Fruit fly (Drosophila melanogaster) whole organism, prepupa: ENCODE data around the gene Acsf2.
A peak's percentile ranks its signal among the peaks of the same experiment; 100 is the strongest.

Experiments
- Blimp-1 ChIP-seq: fragments of 200-800 bp; sonication (Bioruptor generic); optimal IDR thresholded peaks from 3 replicates; lab custom pipeline; 2017; ENCODE audit warnings: missing biosample characterization, missing genetic modification characterization, mild to moderate bottlenecking, moderate library complexity, missing genetic modification reagents
- CG10669 ChIP-seq: fragments of 200-800 bp; sonication (Bioruptor generic); optimal IDR thresholded peaks from 3 replicates; lab custom pipeline; 2018; ENCODE audit warnings: missing biosample characterization, mild to moderate bottlenecking, missing genetic modification characterization, moderate library complexity
- CG11294 ChIP-seq: fragments of 200-800 bp; sonication (Bioruptor generic); IDR thresholded peaks from 2 replicates; pipeline ENCODE4 v1.3.6; 2022; ENCODE audit warnings: missing biosample characterization, missing genetic modification characterization
- CG11762 ChIP-seq: fragments of 200-800 bp; sonication (Bioruptor generic); optimal IDR thresholded peaks from 3 replicates; lab custom pipeline; 2016; ENCODE audit warnings: missing biosample characterization, missing genetic modification characterization; ENCODE audit not compliant: insufficient read depth
- CG11902 ChIP-seq: fragments of 200-800 bp; sonication (Bioruptor generic); optimal IDR thresholded peaks from 3 replicates; lab custom pipeline; 2016; ENCODE audit warnings: missing biosample characterization, missing genetic modification characterization
- CG15336 ChIP-seq: fragments of 200-800 bp; sonication (Bioruptor generic); IDR thresholded peaks from 2 replicates; pipeline ENCODE4 v1.3.6; 2022; ENCODE audit warnings: missing biosample characterization, missing genetic modification characterization
- CG1621 ChIP-seq: fragments of 200-800 bp; sonication (Bioruptor generic); optimal IDR thresholded peaks from 3 replicates; lab custom pipeline; 2018; ENCODE audit warnings: missing biosample characterization, mild to moderate bottlenecking, missing genetic modification characterization
- CG16779 ChIP-seq: fragments of 200-800 bp; sonication (Bioruptor generic); optimal IDR thresholded peaks from 3 replicates; lab custom pipeline; 2017; ENCODE audit warnings: missing biosample characterization, mild to moderate bottlenecking, missing genetic modification characterization
- CG3032 ChIP-seq: fragments of 200-800 bp; optimal IDR thresholded peaks from 2 replicates; lab custom pipeline; 2019; ENCODE audit warnings: missing biosample characterization, mild to moderate bottlenecking, missing genetic modification characterization, moderate library complexity
- CG32006 ChIP-seq: fragments of 200-800 bp; sonication (Bioruptor generic); optimal IDR thresholded peaks from 3 replicates; lab custom pipeline; 2017; ENCODE audit warnings: missing biosample characterization, mild to moderate bottlenecking, missing genetic modification characterization
- CG34406 ChIP-seq: fragments of 200-800 bp; sonication (Bioruptor generic); optimal IDR thresholded peaks from 3 replicates; lab custom pipeline; 2016; ENCODE audit warnings: missing biosample characterization, missing genetic modification characterization
- CG4318 ChIP-seq: fragments of 200-800 bp; sonication (Bioruptor generic); optimal IDR thresholded peaks from 3 replicates; lab custom pipeline; 2017; ENCODE audit warnings: missing biosample characterization, mild to moderate bottlenecking, missing genetic modification characterization
- CG6163 ChIP-seq: fragments of 200-800 bp; sonication (Bioruptor generic); IDR thresholded peaks from 3 replicates; pipeline ENCODE4 v1.3.6; 2022; ENCODE audit warnings: missing biosample characterization, missing genetic modification characterization
- CG6276 ChIP-seq: fragments of 200-800 bp; sonication (Bioruptor generic); optimal IDR thresholded peaks from 2 replicates; lab custom pipeline; 2017; ENCODE audit warnings: missing biosample characterization, mild to moderate bottlenecking, missing genetic modification characterization
- CG6808 ChIP-seq: fragments of 200-800 bp; sonication (Bioruptor generic); optimal IDR thresholded peaks from 3 replicates; lab custom pipeline; 2017; ENCODE audit warnings: missing biosample characterization, missing genetic modification characterization, mild to moderate bottlenecking, moderate library complexity, missing genetic modification reagents
- CG6854 ChIP-seq: fragments of 200-800 bp; sonication (Bioruptor generic); optimal IDR thresholded peaks from 2 replicates; lab custom pipeline; 2017; ENCODE audit warnings: missing biosample characterization, mild to moderate bottlenecking, missing genetic modification characterization
- CG8119 ChIP-seq: fragments of 200-800 bp; sonication (Bioruptor generic); IDR thresholded peaks from 3 replicates; pipeline ENCODE4 v1.3.6; 2022; ENCODE audit warnings: missing biosample characterization, missing genetic modification characterization
- CG8632 ChIP-seq: fragments of 200-800 bp; sonication (Bioruptor generic); optimal IDR thresholded peaks from 3 replicates; lab custom pipeline; 2016; ENCODE audit warnings: missing biosample characterization, missing genetic modification characterization
- CG9139 ChIP-seq: fragments of 200-800 bp; sonication (Bioruptor generic); optimal IDR thresholded peaks from 3 replicates; lab custom pipeline; 2017; ENCODE audit warnings: missing biosample characterization, mild to moderate bottlenecking, missing genetic modification characterization
- Eip93F ChIP-seq: fragments of 200-800 bp; sonication (Bioruptor generic); optimal IDR thresholded peaks from 2 replicates; lab custom pipeline; 2016; ENCODE audit warnings: missing biosample characterization, mild to moderate bottlenecking, missing genetic modification characterization
- Ets21C ChIP-seq: fragments of 200-800 bp; sonication (Bioruptor generic); optimal IDR thresholded peaks from 3 replicates; lab custom pipeline; 2016; ENCODE audit warnings: missing biosample characterization, missing genetic modification characterization
- Ets96B ChIP-seq: fragments of 200-800 bp; optimal IDR thresholded peaks from 2 replicates; lab custom pipeline; 2019; ENCODE audit warnings: missing biosample characterization, mild to moderate bottlenecking, missing genetic modification characterization, moderate library complexity
- Gug ChIP-seq: fragments of 200-800 bp; sonication (Bioruptor generic); IDR thresholded peaks from 2 replicates; pipeline ENCODE4 v1.3.6; 2022; ENCODE audit warnings: missing biosample characterization, missing genetic modification characterization
- Hr38 ChIP-seq: sonication (Bioruptor generic); optimal IDR thresholded peaks from 2 replicates; lab custom pipeline; 2016; ENCODE audit warnings: missing biosample characterization, missing genetic modification characterization
- Hr39 ChIP-seq: fragments of 200-800 bp; sonication (Bioruptor generic); optimal IDR thresholded peaks from 2 replicates; lab custom pipeline; 2016; ENCODE audit warnings: missing biosample characterization, missing genetic modification characterization
- Hr4 ChIP-seq: fragments of 200-800 bp; sonication (Bioruptor generic); optimal IDR thresholded peaks from 3 replicates; lab custom pipeline; 2016; ENCODE audit warnings: missing biosample characterization, missing genetic modification characterization
- Lpt ChIP-seq: fragments of 200-800 bp; sonication (Bioruptor generic); optimal IDR thresholded peaks from 3 replicates; lab custom pipeline; 2016; ENCODE audit warnings: missing biosample characterization, missing genetic modification characterization
- OdsH ChIP-seq: fragments of 200-800 bp; sonication (Bioruptor generic); optimal IDR thresholded peaks from 3 replicates; lab custom pipeline; 2016; ENCODE audit warnings: missing biosample characterization, missing genetic modification characterization
- Smox ChIP-seq: fragments of 200-800 bp; sonication (Bioruptor generic); optimal IDR thresholded peaks from 3 replicates; lab custom pipeline; 2016; ENCODE audit warnings: missing biosample characterization, missing genetic modification characterization
- Sox102F ChIP-seq: fragments of 200-800 bp; sonication (Bioruptor generic); optimal IDR thresholded peaks from 2 replicates; lab custom pipeline; 2016; ENCODE audit warnings: missing biosample characterization, mild to moderate bottlenecking, missing genetic modification characterization
- Sox15 ChIP-seq: fragments of 200-800 bp; sonication (Bioruptor generic); optimal IDR thresholded peaks from 3 replicates; lab custom pipeline; 2016; ENCODE audit warnings: missing biosample characterization, missing genetic modification characterization
- achi ChIP-seq: fragments of 200-800 bp; sonication (Bioruptor generic); optimal IDR thresholded peaks from 3 replicates; lab custom pipeline; 2016; ENCODE audit warnings: missing biosample characterization, missing genetic modification characterization
- acj6 ChIP-seq: fragments of 200-800 bp; sonication (Bioruptor generic); optimal IDR thresholded peaks from 3 replicates; lab custom pipeline; 2016; ENCODE audit warnings: missing biosample characterization, missing genetic modification characterization
- cyc ChIP-seq: fragments of 200-800 bp; sonication (Bioruptor generic); optimal IDR thresholded peaks from 3 replicates; lab custom pipeline; 2016; ENCODE audit warnings: missing biosample characterization, missing genetic modification characterization
- dac ChIP-seq: fragments of 200-800 bp; sonication (Bioruptor generic); optimal IDR thresholded peaks from 2 replicates; lab custom pipeline; 2017; ENCODE audit warnings: missing biosample characterization, mild to moderate bottlenecking, missing genetic modification characterization
- dsx ChIP-seq: fragments of 200-800 bp; optimal IDR thresholded peaks from 3 replicates; lab custom pipeline; 2019; ENCODE audit warnings: missing biosample characterization, mild to moderate bottlenecking, missing genetic modification characterization, moderate library complexity; ENCODE audit not compliant: poor library complexity, severe bottlenecking
- eg ChIP-seq: fragments of 200-800 bp; sonication (Bioruptor generic); IDR thresholded peaks from 3 replicates; pipeline ENCODE4 v1.3.6; 2022; ENCODE audit warnings: missing biosample characterization, missing genetic modification characterization
- esn ChIP-seq: fragments of 200-800 bp; sonication (Bioruptor generic); optimal IDR thresholded peaks from 2 replicates; lab custom pipeline; 2016; ENCODE audit warnings: missing biosample characterization, mild to moderate bottlenecking, missing genetic modification characterization, moderate library complexity
- fd59A ChIP-seq: fragments of 200-800 bp; sonication (Bioruptor generic); optimal IDR thresholded peaks from 2 replicates; lab custom pipeline; 2017; ENCODE audit warnings: missing biosample characterization, mild to moderate bottlenecking, missing genetic modification characterization, missing genetic modification reagents
- fd85E ChIP-seq: fragments of 200-800 bp; sonication (Bioruptor generic); optimal IDR thresholded peaks from 3 replicates; lab custom pipeline; 2016; ENCODE audit warnings: missing biosample characterization, missing genetic modification characterization
- lz ChIP-seq: fragments of 200-800 bp; sonication (Bioruptor generic); optimal IDR thresholded peaks from 3 replicates; lab custom pipeline; 2016; ENCODE audit warnings: missing biosample characterization, missing genetic modification characterization
- pdm3 ChIP-seq: fragments of 200-800 bp; sonication (Bioruptor generic); optimal IDR thresholded peaks from 3 replicates; lab custom pipeline; 2016; ENCODE audit warnings: missing biosample characterization, missing genetic modification characterization
- salr ChIP-seq, 2 experiments: fragments of 200-800 bp; sonication (Bioruptor generic); optimal IDR thresholded peaks; 3 replicates each; lab custom pipeline; 2016 to 2018; ENCODE audit warnings: missing biosample characterization in 2 of 2, missing genetic modification characterization in 2 of 2, mild to moderate bottlenecking in 1 of 2
- ss ChIP-seq, 2 experiments: fragments of 200-800 bp; sonication (Bioruptor generic); optimal IDR thresholded peaks; 2 replicates in 1 of 2; 3 replicates in 1 of 2; lab custom pipeline; 2017 to 2018; ENCODE audit warnings: mild to moderate bottlenecking in 2 of 2, missing biosample characterization in 2 of 2, missing genetic modification characterization in 2 of 2, moderate library complexity in 1 of 2
- svp ChIP-seq: fragments of 200-800 bp; sonication (Bioruptor generic); peaks from one replicate; lab custom pipeline; 2016; ENCODE audit warnings: missing biosample characterization, missing genetic modification characterization
- topi ChIP-seq: fragments of 200-800 bp; sonication (Bioruptor generic); optimal IDR thresholded peaks from 3 replicates; lab custom pipeline; 2016; ENCODE audit warnings: missing biosample characterization, missing genetic modification characterization
- vri ChIP-seq: fragments of 200-800 bp; sonication (Bioruptor generic); optimal IDR thresholded peaks from 3 replicates; lab custom pipeline; 2016; ENCODE audit warnings: missing biosample characterization, mild to moderate bottlenecking, missing genetic modification characterization

The Acsf2 gene

DNA sequence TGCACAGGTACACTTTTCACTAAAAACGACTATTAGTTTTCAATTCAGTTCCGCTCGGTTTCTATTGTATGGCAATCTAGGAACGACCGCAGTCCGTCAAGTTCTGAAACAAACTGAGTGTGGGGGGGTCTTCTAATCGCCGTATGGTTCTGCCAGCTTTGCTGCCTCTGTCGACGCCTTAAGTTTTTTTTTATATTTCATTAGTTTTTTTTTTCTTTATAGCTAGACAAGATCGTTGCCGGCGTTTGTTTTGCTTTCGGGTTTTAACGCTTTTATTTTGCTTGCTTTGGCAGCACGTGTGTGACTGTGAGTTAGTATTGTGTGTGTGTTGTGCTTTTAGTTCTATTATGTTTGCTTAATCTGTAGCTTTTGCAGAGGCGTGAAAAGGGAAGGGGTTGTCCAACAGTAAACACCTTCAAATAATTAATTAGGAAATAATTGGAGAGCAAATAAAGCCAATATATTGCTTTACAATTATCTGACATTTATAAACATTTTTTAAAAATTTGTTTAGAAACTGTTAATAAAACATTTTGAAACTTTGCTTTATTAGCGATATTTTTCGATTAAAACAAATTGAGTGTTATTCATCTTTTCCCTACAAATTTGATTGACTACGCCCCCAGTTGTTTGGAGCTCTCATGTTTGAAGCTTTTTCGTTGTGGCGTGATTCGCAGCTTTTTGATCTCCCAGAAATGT is at the start of gene Acsf2 (continued):
- TF ChIP-seq Sox15 (GFP tag; lab: Kevin White, UChicago) (peak; percentile 24), Ets96B (tag; lab: Kevin White, UChicago) (no peak), svp (peak; percentile 81), Smox (GFP tag; lab: Kevin White, UChicago) (peak; percentile 48), fd59A (no peak), fd85E (GFP tag; lab: Kevin White, UChicago) (no peak), cyc (GFP tag; lab: Kevin White, UChicago) (peak; percentile 57), Hr38 (GFP tag; lab: Kevin White, UChicago) (no peak), ss (GFP tag; optimal IDR thresholded peaks at IDR 0.05; lab: Kevin White, UChicago) (no peak)

DNA sequence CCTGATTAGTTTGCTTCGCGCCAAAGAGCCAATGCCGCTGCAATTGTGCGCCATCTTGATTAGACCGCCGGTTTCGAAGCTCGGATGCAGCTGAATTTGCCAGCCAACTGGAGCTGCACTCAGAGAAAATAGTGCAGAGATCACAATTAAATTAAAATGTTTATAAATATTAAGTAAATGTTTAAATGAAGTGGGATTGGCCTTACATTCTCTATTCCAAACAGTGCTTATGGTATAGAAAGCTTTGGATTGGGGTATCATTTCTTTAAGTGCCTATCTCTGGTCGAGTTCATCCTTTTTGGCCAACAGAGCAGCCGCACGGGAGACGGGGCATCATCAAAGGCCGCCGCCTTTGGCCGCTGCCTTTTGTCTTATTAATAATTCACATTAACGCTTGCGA is 44.2 kb upstream of the Acsf2 start:
- TF ChIP-seq CG16779 (tag; lab: Kevin White, UChicago), result no peak
- TF ChIP-seq cyc (GFP tag; lab: Kevin White, UChicago), result no peak
- no peak for TF ChIP-seq Ets21C (GFP tag; lab: Kevin White, UChicago)
- no peak for TF ChIP-seq CG8632 (GFP tag; lab: Kevin White, UChicago)
- no peak for TF ChIP-seq Lpt (GFP tag; lab: Kevin White, UChicago)
- TF ChIP-seq CG32006, result peak; percentile 33
- TF ChIP-seq CG6163 (GFP tag; lab: Robert Waterston, UW), result peak; percentile 53; the same call in 2 of the 3 replicates
- peak; percentile 11 for TF ChIP-seq lz (GFP tag; lab: Kevin White, UChicago)
- TF ChIP-seq fd85E (GFP tag; lab: Kevin White, UChicago), result no peak
- 0 out of 3 replicates have a peak, but pooled peaks have one; percentile 36 for TF ChIP-seq eg (GFP tag; lab: Robert Waterston, UW)
- no peak for TF ChIP-seq CG4318 (GFP tag; lab: Kevin White, UChicago)
- peak; percentile 34; the same call in 1 of the 3 replicates for TF ChIP-seq CG8119 (GFP tag; lab: Robert Waterston, UW)
- no peak for TF ChIP-seq CG6854 (GFP tag; lab: Kevin White, UChicago)
- TF ChIP-seq CG10669 (GFP tag; lab: Kevin White, UChicago), result peak; percentile 4
- peak; percentile 43 for TF ChIP-seq vri (GFP tag; lab: Kevin White, UChicago)
- TF ChIP-seq fd59A, result no peak
- no peak for TF ChIP-seq topi (GFP tag; lab: Kevin White, UChicago)
- TF ChIP-seq OdsH (GFP tag; lab: Kevin White, UChicago), result peak; percentile 51
- peak; percentile 37 for TF ChIP-seq achi (GFP tag; lab: Kevin White, UChicago)
- TF ChIP-seq CG11294 (GFP tag; lab: Robert Waterston, UW), result no peak
- TF ChIP-seq Gug, result no peak
- no peak for TF ChIP-seq Hr39 (GFP tag; lab: Kevin White, UChicago)
- TF ChIP-seq CG6808 (GFP tag; lab: Kevin White, UChicago), result no peak
- peak; percentile 1 for TF ChIP-seq CG11902 (GFP tag; lab: Kevin White, UChicago)
- peak; percentile 70 for TF ChIP-seq svp
- no peak for TF ChIP-seq Blimp-1 (GFP tag; lab: Kevin White, UChicago)
- no peak for TF ChIP-seq CG15336 (GFP tag; lab: Robert Waterston, UW)
- peak; percentile 20 for TF ChIP-seq pdm3
- no peak for TF ChIP-seq Smox (GFP tag; lab: Kevin White, UChicago)
- TF ChIP-seq Hr4 (GFP tag; lab: Kevin White, UChicago), result no peak
- TF ChIP-seq salr (GFP tag; optimal IDR thresholded peaks at IDR 0.05; lab: Kevin White, UChicago), result no peak
- TF ChIP-seq dsx (GFP tag; lab: Kevin White, UChicago), result no peak
- TF ChIP-seq CG9139 (GFP tag; lab: Kevin White, UChicago), result no peak
- TF ChIP-seq ss (GFP tag; optimal IDR thresholded peaks at IDR 0.05; lab: Kevin White, UChicago), result no peak
- no peak for TF ChIP-seq CG1621 (tag; lab: Kevin White, UChicago)
- no peak for TF ChIP-seq Sox102F (GFP tag; lab: Kevin White, UChicago)
- no peak for TF ChIP-seq dac (GFP tag; lab: Kevin White, UChicago)
- no peak for TF ChIP-seq CG11762
- no peak for TF ChIP-seq CG3032
- TF ChIP-seq Hr38 (GFP tag; lab: Kevin White, UChicago), result no peak
- peak; percentile 12 for TF ChIP-seq acj6
- TF ChIP-seq CG34406 (GFP tag; lab: Kevin White, UChicago), result no peak
- no peak for TF ChIP-seq Ets96B (tag; lab: Kevin White, UChicago)
- no peak for TF ChIP-seq CG6276 (GFP tag; lab: Kevin White, UChicago)
- TF ChIP-seq esn (GFP tag; lab: Kevin White, UChicago), result peak; percentile 66
- TF ChIP-seq Eip93F (GFP tag; lab: Kevin White, UChicago), result no peak
